Worm (Caenorhabditis elegans): Measurements from ENCODE around the gene T01B10.5.

Gene T01B10.5

DNA sequence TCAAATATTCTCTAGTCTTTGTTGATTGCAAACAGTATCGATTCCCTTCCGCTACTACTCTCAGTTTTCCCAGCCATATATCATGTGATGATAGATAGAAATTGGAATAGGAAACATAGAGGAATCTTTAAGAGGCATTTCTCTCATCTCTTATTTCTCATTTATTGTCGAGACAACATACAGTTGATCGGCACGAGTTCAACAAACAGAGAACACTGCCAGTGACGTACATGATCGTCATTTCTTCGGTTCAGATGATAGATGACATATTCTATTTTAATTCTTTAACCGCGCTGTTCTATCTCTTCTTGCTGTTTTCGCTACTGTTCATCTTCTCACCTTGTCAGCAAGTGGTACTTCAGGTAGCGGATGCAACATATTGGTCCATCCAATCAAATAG lies 20.0 kb upstream of the T01B10.5 start (continued):
- TF ChIP-seq efl-1 (optimal IDR thresholded peaks at IDR 0.05) (peak in 1 of 2 experiments; percentile 2), efl-1 (GFP tag; optimal IDR thresholded peaks at IDR 0.05 in 1 of 2) (peak in 1 of 2 experiments; percentile 80), aly-2 (tag; optimal IDR thresholded peaks at IDR 0.05) (no peak), tbx-2 (tag; optimal IDR thresholded peaks at IDR 0.05) (peak; percentile 85), elt-3 (tag; optimal IDR thresholded peaks at IDR 0.05) (peak; percentile 42 to 99 (median 88)), nhr-85 (tag) (peak; percentile 100), nhr-84 (tag; optimal IDR thresholded peaks at IDR 0.05) (no peak), alr-1 (tag; optimal IDR thresholded peaks at IDR 0.05; ENCODE audit: borderline replicate concordance) (no peak), unc-130 (tag; optimal IDR thresholded peaks at IDR 0.05) (peak; percentile 93), dsc-1 (tag; optimal IDR thresholded peaks at IDR 0.05) (no peak), sptf-1 (tag; optimal IDR thresholded peaks at IDR 0.05) (no peak), nhr-90 (tag; optimal IDR thresholded peaks at IDR 0.05; ENCODE audit: poor library complexity) (peak; percentile 83), nhr-77 (tag; optimal IDR thresholded peaks at IDR 0.05) (no peak), lin-15B (tag; optimal IDR thresholded peaks at IDR 0.05) (no peak), aha-1 (tag; optimal IDR thresholded peaks at IDR 0.05) (no peak), lin-35 (GFP tag; optimal IDR thresholded peaks at IDR 0.05) (peak in 1 of 2 experiments; percentile 78), hpl-2 (GFP tag; optimal IDR thresholded peaks at IDR 0.05) (peak; percentile 1), unc-86 (tag; optimal IDR thresholded peaks at IDR 0.05) (no peak), nhr-11 (tag; optimal IDR thresholded peaks at IDR 0.05) (no peak), vab-15 (tag; optimal IDR thresholded peaks at IDR 0.05) (peak; percentile 42), isw-1 (GFP tag; IDR thresholded peaks at IDR 0.05) (no peak), swsn-7 (tag; optimal IDR thresholded peaks at IDR 0.05) (no peak), ceh-8 (GFP tag; optimal IDR thresholded peaks at IDR 0.05) (no peak), C04F5.9 (tag; optimal IDR thresholded peaks at IDR 0.05) (no peak), mdl-1 (tag; optimal IDR thresholded peaks at IDR 0.05) (peak in 1 of 2 experiments; percentile 74), zag-1 (tag; optimal IDR thresholded peaks at IDR 0.05) (no peak), lin-14 (GFP tag; optimal IDR thresholded peaks at IDR 0.05) (peak; percentile 90), unc-98 (GFP tag; IDR thresholded peaks at IDR 0.05) (no peak), C34B4.2 (tag; optimal IDR thresholded peaks at IDR 0.05) (no peak), F16B12.6 (tag; optimal IDR thresholded peaks at IDR 0.05) (no peak), nhr-12 (tag; optimal IDR thresholded peaks at IDR 0.05) (no peak), hlh-4 (tag; optimal IDR thresholded peaks at IDR 0.05) (no peak), skn-1 (tag; optimal IDR thresholded peaks at IDR 0.05) (peak; percentile 27), zip-4 (GFP tag; optimal IDR thresholded peaks at IDR 0.05) (no peak), nhr-20 (tag; optimal IDR thresholded peaks at IDR 0.05) (peak; percentile 99), efl-3 (GFP tag; optimal IDR thresholded peaks at IDR 0.05) (no peak), egl-27 (tag; optimal IDR thresholded peaks at IDR 0.05) (peak in 1 of 2 experiments; percentile 61), sup-37 (GFP tag; optimal IDR thresholded peaks at IDR 0.05) (no peak), tlp-1 (tag; optimal IDR thresholded peaks at IDR 0.05) (no peak), jun-1 (tag; optimal IDR thresholded peaks at IDR 0.05) (no peak), nhr-19 (GFP tag; conservative IDR thresholded peaks at IDR 0.05) (peak; percentile 82), ceh-90 (tag; optimal IDR thresholded peaks at IDR 0.05) (no peak), ama-1 (optimal IDR thresholded peaks at IDR 0.05) (no peak), pax-3 (tag; optimal IDR thresholded peaks at IDR 0.05) (no peak), fkh-10 (GFP tag; optimal IDR thresholded peaks at IDR 0.05) (no peak), nhr-237 (tag; optimal IDR thresholded peaks at IDR 0.05) (peak; percentile 44), fos-1 (tag; optimal IDR thresholded peaks at IDR 0.05) (no peak), ztf-4 (tag; optimal IDR thresholded peaks at IDR 0.05) (peak; percentile 65), nhr-71 (tag; optimal IDR thresholded peaks at IDR 0.05) (peak; percentile 93), Y116A8C.19 (tag; optimal IDR thresholded peaks at IDR 0.05; ENCODE audit: borderline replicate concordance) (no peak), mab-9 (GFP tag; IDR thresholded peaks at IDR 0.05) (no peak), lin-13 (GFP tag; optimal IDR thresholded peaks at IDR 0.05) (peak; percentile 1), nhr-76 (tag; optimal IDR thresholded peaks at IDR 0.05) (no peak), nhr-47 (tag; optimal IDR thresholded peaks at IDR 0.05) (peak; percentile 62)

All from whole organism, L1 larva.